Worm (Caenorhabditis elegans) whole organism, L2 larva: Measurements from ENCODE around the gene F10E9.7.

ENCODE experiments used
- Y55F3AM.14 ChIP-seq: fragments of 200-800 bp; sonication (Bioruptor generic); optimal IDR thresholded peaks from 2 replicates; lab custom pipeline; 2018; ENCODE audit warnings: mild to moderate bottlenecking, missing genetic modification characterization, missing compliant biosample characterization
- ceh-82 ChIP-seq: fragments of 150-350 bp; optimal IDR thresholded peaks from 2 replicates; lab custom pipeline; 2014; ENCODE audit warnings: missing biosample characterization, missing genetic modification characterization
- egl-27 ChIP-seq: sonication (generic microtip); optimal IDR thresholded peaks from 3 replicates; lab custom pipeline; 2017; ENCODE audit warnings: missing biosample characterization, missing genetic modification reagents, missing genetic modification characterization
- lin-13 ChIP-seq: fragments of 150-350 bp; optimal IDR thresholded peaks from 2 replicates; lab custom pipeline; 2014; ENCODE audit warnings: missing biosample characterization, missing genetic modification reagents, missing genetic modification characterization
- lin-39 ChIP-seq: fragments of 150-350 bp; optimal IDR thresholded peaks from 2 replicates; lab custom pipeline; 2014; ENCODE audit warnings: missing biosample characterization, missing genetic modification reagents, missing genetic modification characterization
- mbf-1 ChIP-seq: sonication (generic microtip); optimal IDR thresholded peaks from 2 replicates; lab custom pipeline; 2017; ENCODE audit warnings: missing biosample characterization, missing genetic modification characterization
- nhr-12 ChIP-seq: fragments of 150-350 bp; optimal IDR thresholded peaks from 2 replicates; lab custom pipeline; 2014; ENCODE audit warnings: missing biosample characterization, missing genetic modification characterization
- nhr-129 ChIP-seq: fragments of 150-350 bp; optimal IDR thresholded peaks from 2 replicates; lab custom pipeline; 2014; ENCODE audit warnings: missing biosample characterization, missing genetic modification characterization
- nhr-21 ChIP-seq: fragments of 150-350 bp; optimal IDR thresholded peaks from 2 replicates; lab custom pipeline; 2014; ENCODE audit warnings: missing biosample characterization, missing genetic modification characterization
- skn-1 ChIP-seq: sonication (generic microtip); optimal IDR thresholded peaks from 2 replicates; lab custom pipeline; 2017; ENCODE audit warnings: missing biosample characterization, missing genetic modification characterization
- zag-1 ChIP-seq: fragments of 150-350 bp; optimal IDR thresholded peaks from 2 replicates; lab custom pipeline; 2014; ENCODE audit warnings: missing biosample characterization, missing genetic modification characterization
- ztf-1 ChIP-seq: fragments of 200-800 bp; sonication (Bioruptor generic); conservative IDR thresholded peaks from 2 replicates; pipeline ENCODE4 v1.3.6; 2022; ENCODE audit warnings: missing genetic modification characterization, missing compliant biosample characterization

- peak; percentile 51 for TF ChIP-seq zag-1 (tag; lab: Kevin White, UChicago)
- peak; percentile 71 for TF ChIP-seq lin-13 (GFP tag; lab: Kevin White, UChicago)
- TF ChIP-seq ztf-1 (GFP tag; lab: Robert Waterston, UW), result no peak
- peak; percentile 92 for TF ChIP-seq nhr-129 (tag; lab: Kevin White, UChicago)
- no peak for TF ChIP-seq ceh-82 (tag; lab: Kevin White, UChicago)
- no peak for TF ChIP-seq nhr-12 (tag; lab: Kevin White, UChicago)
- no peak for TF ChIP-seq mbf-1
- no peak for TF ChIP-seq egl-27 (tag; lab: Kevin White, UChicago)
- no peak for TF ChIP-seq lin-39 (tag; lab: Kevin White, UChicago)
- TF ChIP-seq skn-1, result peak; percentile 1
- peak; percentile 56 for TF ChIP-seq nhr-21
- TF ChIP-seq Y55F3AM.14 (GFP tag; lab: Kevin White, UChicago), result no peak
These were observed 49.2 kb upstream of the F10E9.7 start for ce11 chrIII:8356407-8356881.
